Worm (Caenorhabditis elegans) whole organism, L4 larva: ENCODE measurements around the gene pbo-6.

Source experiments
- R02D3.7 ChIP-seq: fragments of 150-350 bp; sonication (generic microtip); optimal IDR thresholded peaks from 3 replicates; lab custom pipeline; 2014; ENCODE audit warnings: missing biosample characterization, missing genetic modification characterization
- T20F7.1 ChIP-seq: fragments of 200-800 bp; sonication (Bioruptor generic); optimal IDR thresholded peaks from 2 replicates; lab custom pipeline; 2018; ENCODE audit warnings: mild to moderate bottlenecking, missing genetic modification characterization, missing compliant biosample characterization
- Y5F2A.4 ChIP-seq: fragments of 200-800 bp; sonication (Bioruptor generic); optimal IDR thresholded peaks from 2 replicates; lab custom pipeline; 2018; ENCODE audit warnings: mild to moderate bottlenecking, missing genetic modification characterization, missing compliant biosample characterization
- Y75B8A.6 ChIP-seq: fragments of 200-800 bp; sonication (Bioruptor generic); IDR thresholded peaks from 2 replicates; pipeline ENCODE4 v1.3.6; 2022; ENCODE audit warnings: missing genetic modification reagents, missing genetic modification characterization, missing compliant biosample characterization
- ZK546.5 ChIP-seq, 2 experiments: sonication (generic microtip); optimal IDR thresholded peaks; 2 replicates each; lab custom pipeline; 2017; ENCODE audit warnings: missing biosample characterization in 2 of 2, missing genetic modification characterization in 2 of 2
- aha-1 ChIP-seq: fragments of 150-350 bp; peaks from one replicate; lab custom pipeline; 2014; ENCODE audit warnings: missing biosample characterization, missing genetic modification characterization
- ama-1 ChIP-seq: fragments of 150-350 bp; optimal IDR thresholded peaks from 2 replicates; lab custom pipeline; 2014; ENCODE audit warnings: inconsistent platforms, mixed read lengths
- arid-1 ChIP-seq: fragments of 200-800 bp; sonication (Bioruptor generic); conservative IDR thresholded peaks from 2 replicates; pipeline ENCODE4 v1.3.6; 2022; ENCODE audit warnings: missing genetic modification reagents, missing genetic modification characterization, missing compliant biosample characterization
- ceh-20 ChIP-seq: fragments of 200-800 bp; sonication (Bioruptor generic); IDR thresholded peaks from 2 replicates; pipeline ENCODE4 v1.3.6; 2022; ENCODE audit warnings: missing genetic modification reagents, missing genetic modification characterization, missing compliant biosample characterization
- cey-2 ChIP-seq: sonication (generic microtip); optimal IDR thresholded peaks from 3 replicates; lab custom pipeline; 2017; ENCODE audit warnings: missing genetic modification characterization, mild to moderate bottlenecking, missing compliant biosample characterization, antibody characterized with exemption, borderline replicate concordance; ENCODE audit not compliant: insufficient read depth
- daf-16 ChIP-seq, 3 experiments: sonication (generic microtip); optimal IDR thresholded peaks; 2 replicates each; lab custom pipeline; 2016 to 2017; ENCODE audit warnings: missing genetic modification characterization in 3 of 3, missing genetic modification reagents in 3 of 3, mild to moderate bottlenecking in 2 of 3, missing compliant biosample characterization in 2 of 3, missing biosample characterization in 1 of 3, moderate library complexity in 1 of 3
- dmd-6 ChIP-seq: fragments of 200-800 bp; sonication (Bioruptor generic); IDR thresholded peaks from 2 replicates; pipeline ENCODE4 v1.3.6; 2022; ENCODE audit warnings: missing genetic modification reagents, missing genetic modification characterization, missing compliant biosample characterization
- dmd-8 ChIP-seq: fragments of 200-800 bp; sonication (Bioruptor generic); IDR thresholded peaks from 2 replicates; pipeline ENCODE4 v1.3.6; 2022; ENCODE audit warnings: missing genetic modification characterization, missing compliant biosample characterization
- dve-1 ChIP-seq: sonication (generic microtip); optimal IDR thresholded peaks from 2 replicates; lab custom pipeline; 2017; ENCODE audit warnings: antibody characterized with exemption, mild to moderate bottlenecking, missing genetic modification characterization, missing compliant biosample characterization; ENCODE audit not compliant: insufficient read depth
- hlh-11 ChIP-seq: fragments of 200-800 bp; sonication (Bioruptor generic); optimal IDR thresholded peaks from 2 replicates; lab custom pipeline; 2018; ENCODE audit warnings: mild to moderate bottlenecking, missing genetic modification characterization, missing compliant biosample characterization
- hlh-30 ChIP-seq: sonication (generic microtip); optimal IDR thresholded peaks from 2 replicates; lab custom pipeline; 2017; ENCODE audit warnings: antibody characterized with exemption, mild to moderate bottlenecking, missing genetic modification characterization, missing compliant biosample characterization; ENCODE audit not compliant: insufficient read depth
- lin-39 ChIP-seq: fragments of 150-350 bp; optimal IDR thresholded peaks from 2 replicates; lab custom pipeline; 2014; ENCODE audit warnings: missing biosample characterization, missing genetic modification reagents, missing genetic modification characterization
- lsy-2 ChIP-seq, 2 experiments: fragments of 150-350 bp in 1 of 2; sonication (generic microtip) in 1 of 2; optimal IDR thresholded peaks; 2 replicates each; lab custom pipeline; 2014 to 2017; ENCODE audit warnings: missing biosample characterization in 2 of 2, missing genetic modification characterization in 2 of 2
- madf-5 ChIP-seq, 2 experiments: fragments of 200-800 bp; sonication (Bioruptor generic); IDR thresholded peaks; 2 replicates each; pipeline ENCODE4 v1.3.6; 2022; ENCODE audit warnings: missing compliant biosample characterization in 2 of 2, missing genetic modification characterization in 2 of 2
- mdt-29 ChIP-seq: fragments of 200-800 bp; sonication (Bioruptor generic); IDR thresholded peaks from 2 replicates; pipeline ENCODE4 v1.3.6; 2022; ENCODE audit warnings: missing genetic modification reagents, missing genetic modification characterization, missing compliant biosample characterization
- mep-1 ChIP-seq: fragments of 150-350 bp; sonication (generic microtip); optimal IDR thresholded peaks from 3 replicates; lab custom pipeline; 2014; ENCODE audit warnings: missing biosample characterization, missing genetic modification characterization
- mxl-3 ChIP-seq: fragments of 200-800 bp; sonication (Bioruptor generic); optimal IDR thresholded peaks from 2 replicates; lab custom pipeline; 2018; ENCODE audit warnings: mild to moderate bottlenecking, missing genetic modification characterization, missing compliant biosample characterization
- nhr-10 ChIP-seq: fragments of 150-350 bp; optimal IDR thresholded peaks from 2 replicates; lab custom pipeline; 2014; ENCODE audit warnings: missing biosample characterization, missing genetic modification characterization
- nhr-237 ChIP-seq: sonication (generic microtip); optimal IDR thresholded peaks from 2 replicates; lab custom pipeline; 2017; ENCODE audit warnings: missing biosample characterization, missing genetic modification characterization
- nhr-25 ChIP-seq: sonication (generic microtip); optimal IDR thresholded peaks from 2 replicates; lab custom pipeline; 2017; ENCODE audit warnings: missing genetic modification characterization, mild to moderate bottlenecking, missing compliant biosample characterization, antibody characterized with exemption, moderate library complexity, borderline replicate concordance; ENCODE audit not compliant: insufficient read depth
- nhr-28 ChIP-seq: fragments of 150-350 bp; optimal IDR thresholded peaks from 2 replicates; lab custom pipeline; 2014; ENCODE audit warnings: missing biosample characterization, missing genetic modification characterization
- nhr-48 ChIP-seq: sonication (generic microtip); optimal IDR thresholded peaks from 2 replicates; lab custom pipeline; 2016; ENCODE audit warnings: mild to moderate bottlenecking, missing genetic modification characterization, missing compliant biosample characterization
- nhr-6 ChIP-seq: fragments of 150-350 bp; optimal IDR thresholded peaks from 2 replicates; lab custom pipeline; 2014; ENCODE audit warnings: missing biosample characterization, missing genetic modification characterization
- nhr-77 ChIP-seq: fragments of 150-350 bp; optimal IDR thresholded peaks from 2 replicates; lab custom pipeline; 2014; ENCODE audit warnings: missing biosample characterization, missing genetic modification characterization
- sdz-12 ChIP-seq: fragments of 200-800 bp; sonication (Bioruptor generic); optimal IDR thresholded peaks from 2 replicates; lab custom pipeline; 2018; ENCODE audit warnings: mild to moderate bottlenecking, missing genetic modification characterization, missing compliant biosample characterization
- snpc-1.2 ChIP-seq: fragments of 200-800 bp; sonication (Bioruptor generic); IDR thresholded peaks from 2 replicates; pipeline ENCODE4 v1.3.6; 2022; ENCODE audit warnings: missing genetic modification reagents, missing genetic modification characterization, missing compliant biosample characterization
- tra-1 ChIP-seq: fragments of 200-800 bp; sonication (Bioruptor generic); IDR thresholded peaks from 2 replicates; pipeline ENCODE4 v1.3.6; 2022; ENCODE audit warnings: missing genetic modification reagents, missing genetic modification characterization, missing compliant biosample characterization
- unc-39 ChIP-seq: sonication (generic microtip); optimal IDR thresholded peaks from 2 replicates; lab custom pipeline; 2017; ENCODE audit warnings: missing biosample characterization, missing genetic modification characterization
- unc-62 ChIP-seq, 3 experiments: fragments of 150-350 bp in 1 of 3; sonication (generic microtip); optimal IDR thresholded peaks in 2 of 3; peaks in 1 of 3; 1 replicate in 1 of 3; 2 replicates in 2 of 3; lab custom pipeline; 2014 to 2017; ENCODE audit warnings: missing biosample characterization in 3 of 3, missing genetic modification characterization in 3 of 3, missing genetic modification reagents in 3 of 3, missing genotype in 1 of 3
- zfp-2 ChIP-seq: sonication (generic microtip); optimal IDR thresholded peaks from 2 replicates; lab custom pipeline; 2016; ENCODE audit warnings: mild to moderate bottlenecking, missing genetic modification characterization, missing compliant biosample characterization
- zip-2 ChIP-seq: fragments of 150-350 bp; optimal IDR thresholded peaks from 2 replicates; lab custom pipeline; 2014; ENCODE audit warnings: missing biosample characterization, missing genetic modification characterization

The pbo-6 gene

DNA sequence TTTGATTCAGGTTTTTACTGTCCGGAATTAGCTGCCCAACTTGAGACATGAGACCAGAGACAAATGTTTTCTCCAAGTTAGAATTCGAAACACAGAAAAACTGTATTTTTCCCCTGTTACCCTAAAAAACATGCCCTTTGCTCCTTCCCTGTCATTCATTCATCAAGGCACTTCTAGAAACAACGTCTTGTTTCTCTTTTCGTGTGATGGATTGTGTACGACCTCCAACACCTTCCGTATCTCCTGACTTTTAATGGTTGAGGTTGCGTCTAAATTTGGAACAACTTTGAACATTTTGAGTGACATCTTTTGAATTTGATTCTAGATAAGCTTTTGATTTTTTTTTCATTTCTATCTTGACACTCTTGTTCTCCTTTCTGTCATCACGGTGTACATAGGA is 6.2 kb upstream of the pbo-6 start:
- TF ChIP-seq ama-1 (lab: Kevin White, UChicago), result no peak
- TF ChIP-seq nhr-237, result no peak
- TF ChIP-seq snpc-1.2, result no peak
- no peak for TF ChIP-seq nhr-77
- TF ChIP-seq unc-62 (GFP tag; optimal IDR thresholded peaks at IDR 0.05 in 1 of 2; lab: Kevin White, UChicago), result peak in 1 of 2 experiments; percentile 91
- TF ChIP-seq unc-62 (tag; optimal IDR thresholded peaks at IDR 0.05; lab: Kevin White, UChicago), result no peak
- TF ChIP-seq R02D3.7 (tag; lab: Kevin White, UChicago), result no peak
- no peak for TF ChIP-seq zfp-2 (tag; lab: Kevin White, UChicago)
- no peak for TF ChIP-seq dve-1
- TF ChIP-seq hlh-11 (tag; lab: Kevin White, UChicago), result peak; percentile 11
- TF ChIP-seq lsy-2 (tag; optimal IDR thresholded peaks at IDR 0.05; lab: Kevin White, UChicago), result no peak
- TF ChIP-seq unc-39 (tag; lab: Kevin White, UChicago), result no peak
- TF ChIP-seq lin-39 (tag; lab: Kevin White, UChicago), result no peak
- no peak for TF ChIP-seq T20F7.1 (GFP tag; lab: Kevin White, UChicago)
- no peak for TF ChIP-seq zip-2 (tag; lab: Kevin White, UChicago)
- TF ChIP-seq mep-1 (tag; lab: Kevin White, UChicago), result no peak
- peak; percentile 41 for TF ChIP-seq hlh-30 (tag; lab: Kevin White, UChicago)

DNA sequence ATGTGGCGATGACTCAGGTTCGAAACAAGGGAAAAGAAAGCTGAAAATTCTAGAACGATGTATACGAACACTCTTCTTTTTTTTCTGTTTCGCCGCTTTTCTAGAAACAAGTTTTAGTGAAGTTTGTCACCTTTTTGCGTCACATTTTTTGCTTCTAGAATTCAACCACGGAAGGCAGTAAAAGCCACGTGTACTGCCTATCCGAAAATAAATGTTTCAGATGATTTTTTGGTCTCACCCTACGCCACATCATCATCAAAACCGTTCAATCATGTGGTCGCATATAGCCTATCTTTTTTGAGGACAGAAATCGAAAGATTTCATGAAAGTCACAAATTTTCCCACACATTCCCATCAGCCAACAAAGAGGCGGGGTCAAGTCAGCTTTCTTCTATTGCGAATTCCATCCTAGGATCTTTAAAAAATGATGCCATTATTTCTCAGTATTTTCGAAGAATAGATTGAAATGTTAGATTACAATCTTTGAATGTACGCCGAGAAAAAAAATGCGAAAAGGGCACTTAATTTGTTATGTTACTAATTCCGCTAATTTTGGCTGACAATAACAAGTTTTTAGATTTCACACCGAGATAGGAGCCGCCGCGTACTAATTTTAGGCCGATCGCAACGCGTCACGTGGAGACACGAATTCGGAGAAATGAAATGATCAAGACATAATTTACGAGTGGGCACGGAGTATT is 4.8 kb upstream of the pbo-6 start:
- TF ChIP-seq daf-16 (GFP tag; optimal IDR thresholded peaks at IDR 0.05; lab: Kevin White, UChicago) (no peak), daf-16 (tag; optimal IDR thresholded peaks at IDR 0.05; lab: Kevin White, UChicago) (no peak), lin-39 (tag; lab: Kevin White, UChicago) (no peak), nhr-6 (no peak), sdz-12 (GFP tag; lab: Kevin White, UChicago) (no peak), nhr-28 (tag; lab: Kevin White, UChicago) (peak; percentile 41), tra-1 (GFP tag; lab: Robert Waterston, UW) (0 out of 2 replicates have a peak, but pooled peaks have one; percentile 12), ceh-20 (GFP tag; lab: Robert Waterston, UW) (0 out of 2 replicates have a peak, but pooled peaks have one; percentile 10), mep-1 (tag; lab: Kevin White, UChicago) (peak; percentile 9), aha-1 (tag; lab: Kevin White, UChicago) (peak; percentile 44), nhr-48 (peak; percentile 56), dmd-6 (GFP tag; lab: Robert Waterston, UW) (peak; percentile 38; the same call in 1 of the 2 replicates), mdt-29 (peak; percentile 81), hlh-11 (tag; lab: Kevin White, UChicago) (peak; percentile 41), dve-1 (peak; percentile 4), hlh-30 (tag; lab: Kevin White, UChicago) (peak; percentile 77), mxl-3 (GFP tag; lab: Kevin White, UChicago) (peak; percentile 52)

DNA sequence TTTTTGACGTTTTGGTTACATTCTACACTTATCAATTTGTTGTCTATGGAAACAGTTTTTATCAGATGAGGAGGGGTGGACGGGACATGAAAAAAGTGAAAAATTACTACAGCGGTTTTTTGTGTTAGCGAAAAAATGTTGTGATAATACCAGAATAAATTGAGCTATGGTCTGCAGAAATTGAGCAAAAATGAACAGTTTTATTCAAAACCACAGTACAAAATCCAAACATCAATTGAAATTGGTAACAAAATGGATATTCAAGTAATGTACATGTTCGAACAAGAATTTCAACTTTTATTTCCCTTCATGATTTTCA is 4.3 kb upstream of the pbo-6 start:
- TF ChIP-seq unc-62 (GFP tag; optimal IDR thresholded peaks at IDR 0.05 in 1 of 2; lab: Kevin White, UChicago), result peak in 1 of 2 experiments; percentile 98
- no peak for TF ChIP-seq unc-62 (tag; optimal IDR thresholded peaks at IDR 0.05; lab: Kevin White, UChicago)
- no peak for TF ChIP-seq dmd-8 (GFP tag; lab: Robert Waterston, UW)

DNA sequence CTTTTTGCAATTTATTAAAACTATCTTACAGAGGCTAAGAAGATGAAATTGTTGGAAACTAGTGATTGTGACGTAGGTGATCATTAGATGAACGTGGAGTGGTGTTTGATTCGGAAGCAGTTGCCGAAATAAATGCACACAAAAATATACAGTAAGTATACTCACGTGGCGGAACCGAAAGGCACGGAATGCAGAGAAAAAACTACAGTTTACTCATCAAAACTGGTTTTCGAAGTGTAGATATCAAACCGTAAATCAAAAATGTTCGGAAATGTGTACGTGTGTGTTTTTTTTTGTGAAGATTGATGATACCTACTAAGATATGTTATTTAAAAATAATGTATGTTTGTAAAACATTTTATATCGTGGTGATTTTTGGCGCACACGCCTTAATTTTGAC is 2.1 kb upstream of the pbo-6 start:
- TF ChIP-seq Y5F2A.4 (GFP tag; lab: Kevin White, UChicago), result no peak
- TF ChIP-seq nhr-25 (tag; lab: Kevin White, UChicago), result peak; percentile 11
- TF ChIP-seq nhr-28 (tag; lab: Kevin White, UChicago), result peak; percentile 17
- no peak for TF ChIP-seq ZK546.5 (tag; optimal IDR thresholded peaks at IDR 0.05; lab: Kevin White, UChicago)
- no peak for TF ChIP-seq R02D3.7 (tag; lab: Kevin White, UChicago)
- no peak for TF ChIP-seq nhr-10 (tag; lab: Kevin White, UChicago)
- no peak for TF ChIP-seq arid-1 (GFP tag; lab: Robert Waterston, UW)
- no peak for TF ChIP-seq hlh-11 (tag; lab: Kevin White, UChicago)
- TF ChIP-seq Y75B8A.6 (GFP tag; lab: Robert Waterston, UW), result no peak
- TF ChIP-seq ceh-20 (GFP tag; lab: Robert Waterston, UW), result peak; percentile 45; the same call in 1 of the 2 replicates
- TF ChIP-seq mdt-29, result no peak
- TF ChIP-seq madf-5 (GFP tag; IDR thresholded peaks at IDR 0.05; lab: Robert Waterston, UW), result no peak
- TF ChIP-seq cey-2 (tag; lab: Kevin White, UChicago), result no peak
